Fruit fly (Drosophila melanogaster) whole organism, pupa: ENCODE results near the gene CG12773.

Source experiments
- CG12605 ChIP-seq: fragments of 200-800 bp; sonication (Bioruptor generic); IDR thresholded peaks from 2 replicates; pipeline ENCODE4 v1.3.6; 2022; ENCODE audit warnings: missing biosample characterization, missing genetic modification characterization
- CG13204 ChIP-seq: fragments of 200-800 bp; sonication (Bioruptor generic); optimal IDR thresholded peaks from 2 replicates; lab custom pipeline; 2018; ENCODE audit warnings: missing biosample characterization, mild to moderate bottlenecking, missing genetic modification characterization, moderate library complexity
- CG34367 ChIP-seq: fragments of 200-800 bp; sonication (Bioruptor generic); optimal IDR thresholded peaks from 2 replicates; lab custom pipeline; 2018; ENCODE audit warnings: missing biosample characterization, mild to moderate bottlenecking, missing genetic modification characterization
- CG8301 ChIP-seq: fragments of 200-800 bp; sonication (Bioruptor generic); optimal IDR thresholded peaks from 2 replicates; lab custom pipeline; 2018; ENCODE audit warnings: missing biosample characterization, mild to moderate bottlenecking, missing genetic modification characterization
- D1 ChIP-seq: fragments of 200-800 bp; sonication (Bioruptor generic); optimal IDR thresholded peaks from 2 replicates; lab custom pipeline; 2018; ENCODE audit warnings: missing biosample characterization, mild to moderate bottlenecking, missing genetic modification characterization, moderate library complexity
- Pif1B ChIP-seq: fragments of 200-800 bp; sonication (Bioruptor generic); optimal IDR thresholded peaks from 3 replicates; lab custom pipeline; 2016; ENCODE audit warnings: missing biosample characterization, missing genetic modification characterization

dm6 chrX:1311218-1311617 is 42.6 kb downstream of the CG12773 start:
- TF ChIP-seq CG13204 (GFP tag; lab: Kevin White, UChicago) = no peak
- TF ChIP-seq Pif1B = no peak
- no peak for TF ChIP-seq CG8301
- no peak for TF ChIP-seq CG12605
- no peak for TF ChIP-seq CG34367
- TF ChIP-seq D1 (tag; lab: Kevin White, UChicago) = no peak
